Worm (Caenorhabditis elegans): ENCODE results near the gene F10E7.1.

ce11 chrII:7165749-7166148, 39.2 kb downstream of the F10E7.1 start, which contains the start of gene mfsd-13.2:
- TF ChIP-seq nhr-76 (tag; optimal IDR thresholded peaks at IDR 0.05) (no peak), hlh-17 (GFP tag; optimal IDR thresholded peaks at IDR 0.05; ENCODE audit: borderline replicate concordance) (no peak), zag-1 (tag; optimal IDR thresholded peaks at IDR 0.05) (no peak), fos-1 (tag; optimal IDR thresholded peaks at IDR 0.05) (no peak)
